Fruit fly (Drosophila melanogaster): Measurements from ENCODE around the gene pdm2.

DNA sequence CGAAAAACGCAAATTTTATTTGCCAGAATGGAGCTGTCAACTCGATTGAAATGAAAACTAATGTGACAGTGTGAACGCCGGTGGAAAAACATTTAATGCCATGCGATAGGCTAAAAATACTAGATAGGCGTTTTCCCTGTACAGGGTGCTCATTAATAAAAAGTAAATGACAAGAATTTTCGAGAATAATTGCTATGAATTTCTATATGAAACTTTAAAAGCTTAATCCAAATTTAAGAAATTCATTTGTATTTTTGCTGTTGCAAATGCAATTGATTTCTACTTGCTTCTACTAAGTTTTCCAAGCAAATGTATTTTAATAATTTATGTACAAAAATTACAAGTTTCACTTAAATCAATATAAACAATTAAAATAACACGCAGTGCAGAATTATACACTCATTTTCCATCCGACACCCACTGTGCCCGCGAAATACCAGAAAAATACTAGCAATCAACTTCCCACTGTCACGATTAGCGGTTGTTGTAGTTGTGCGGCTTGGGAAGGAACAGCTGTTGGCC is 64.9 kb downstream of the pdm2 start, which contains the start of gene Pih1D1:
- TF ChIP-seq Myc (optimal IDR thresholded peaks at IDR 0.05) = no peak
- no peak for TF ChIP-seq ttk (optimal IDR thresholded peaks at IDR 0.05)

Measured in Kc167 (cell line).